Fruit fly (Drosophila melanogaster): ENCODE data around the gene CG4461.

CG4461 gene

dm6 chr3L:9375130-9375529, at the start of gene CG4461:
Gene CG4461 (plus strand): TSS chr3L:9375430.
- TF ChIP-seq CG13204 (GFP tag; optimal IDR thresholded peaks at IDR 0.05) = no peak
- no peak for TF ChIP-seq Ets98B (GFP tag; IDR thresholded peaks at IDR 0.05)
- TF ChIP-seq D1 (tag; optimal IDR thresholded peaks at IDR 0.05) = no peak
- TF ChIP-seq CG12605 (GFP tag; IDR thresholded peaks at IDR 0.05) = no peak
- TF ChIP-seq CG17806 (tag; optimal IDR thresholded peaks at IDR 0.05) = no peak
- no peak for TF ChIP-seq CG8301 (tag; optimal IDR thresholded peaks at IDR 0.05)
- TF ChIP-seq CG14655 (GFP tag; optimal IDR thresholded peaks at IDR 0.05) = no peak
- TF ChIP-seq CG4496 (GFP tag; IDR thresholded peaks at IDR 0.05) = no peak
- no peak for TF ChIP-seq Snoo (tag; optimal IDR thresholded peaks at IDR 0.05)
- TF ChIP-seq EcR (GFP tag; optimal IDR thresholded peaks at IDR 0.05) = no peak
- TF ChIP-seq CG10348 (GFP tag; IDR thresholded peaks at IDR 0.05) = no peak
- no peak for TF ChIP-seq CG8159 (tag; optimal IDR thresholded peaks at IDR 0.05)
- TF ChIP-seq CG34367 (tag; optimal IDR thresholded peaks at IDR 0.05) = no peak
- no peak for TF ChIP-seq fd96Ca (GFP tag; IDR thresholded peaks at IDR 0.05)
- TF ChIP-seq CG9948 (tag; optimal IDR thresholded peaks at IDR 0.05) = no peak
- TF ChIP-seq Pif1B (GFP tag; optimal IDR thresholded peaks at IDR 0.05) = no peak
- TF ChIP-seq rn (GFP tag; IDR thresholded peaks at IDR 0.05) = no peak
- no peak for TF ChIP-seq Pif1A (GFP tag; optimal IDR thresholded peaks at IDR 0.05)
- no peak for TF ChIP-seq CG32121 (GFP tag; IDR thresholded peaks at IDR 0.05)
- no peak for TF ChIP-seq gl (tag; optimal IDR thresholded peaks at IDR 0.05)

- TF ChIP-seq CG4496 (GFP tag; IDR thresholded peaks at IDR 0.05) (peak; percentile 57), Ets98B (GFP tag; IDR thresholded peaks at IDR 0.05) (no peak), CG8159 (tag; optimal IDR thresholded peaks at IDR 0.05) (no peak)
Observed at dm6 chr3L:9333745-9334382, 41.4 kb upstream of the CG4461 start, which contains the start of gene PGRP-LA. Gene PGRP-LA (plus strand): TSS chr3L:9334332.

dm6 chr3L:9335711-9336110, 39.5 kb upstream of the CG4461 start:
- TF ChIP-seq CG9948 (tag; optimal IDR thresholded peaks at IDR 0.05) (no peak), CG14655 (GFP tag; optimal IDR thresholded peaks at IDR 0.05) (peak; percentile 1), CG32121 (GFP tag; IDR thresholded peaks at IDR 0.05) (peak; percentile 23; the same call in 1 of the 2 replicates), rn (GFP tag; IDR thresholded peaks at IDR 0.05) (no peak), CG13204 (GFP tag; optimal IDR thresholded peaks at IDR 0.05) (peak; percentile 43), CG8159 (tag; optimal IDR thresholded peaks at IDR 0.05) (peak; percentile 24), gl (tag; optimal IDR thresholded peaks at IDR 0.05) (peak; percentile 10), Pif1A (GFP tag; optimal IDR thresholded peaks at IDR 0.05) (no peak), fd96Ca (GFP tag; IDR thresholded peaks at IDR 0.05) (0 out of 3 replicates have a peak, but pooled peaks have one; percentile 14), D1 (tag; optimal IDR thresholded peaks at IDR 0.05) (no peak), EcR (GFP tag; optimal IDR thresholded peaks at IDR 0.05) (peak; percentile 77), CG12605 (GFP tag; IDR thresholded peaks at IDR 0.05) (peak; percentile 59)

dm6 chr3L:9337942-9338468, 37.2 kb upstream of the CG4461 start:
- TF ChIP-seq CG34367 (tag; optimal IDR thresholded peaks at IDR 0.05) (no peak), CG12605 (GFP tag; IDR thresholded peaks at IDR 0.05) (no peak), EcR (GFP tag; optimal IDR thresholded peaks at IDR 0.05) (peak; percentile 79), CG8301 (tag; optimal IDR thresholded peaks at IDR 0.05) (no peak), fd96Ca (GFP tag; IDR thresholded peaks at IDR 0.05) (no peak), CG4496 (GFP tag; IDR thresholded peaks at IDR 0.05) (peak; percentile 38; the same call in 1 of the 3 replicates), rn (GFP tag; IDR thresholded peaks at IDR 0.05) (no peak), CG14655 (GFP tag; optimal IDR thresholded peaks at IDR 0.05) (no peak), Pif1A (GFP tag; optimal IDR thresholded peaks at IDR 0.05) (no peak), CG17806 (tag; optimal IDR thresholded peaks at IDR 0.05) (no peak), CG15710 (tag; optimal IDR thresholded peaks at IDR 0.05) (no peak), D1 (tag; optimal IDR thresholded peaks at IDR 0.05) (no peak), CG32121 (GFP tag; IDR thresholded peaks at IDR 0.05) (no peak), CG13204 (GFP tag; optimal IDR thresholded peaks at IDR 0.05) (no peak), gl (tag; optimal IDR thresholded peaks at IDR 0.05) (no peak), Ets98B (GFP tag; IDR thresholded peaks at IDR 0.05) (no peak; the same call in 1 of the 2 replicates)

dm6 chr3L:9338510-9338909, 36.7 kb upstream of the CG4461 start, which contains the start of gene PGRP-LC:
Gene PGRP-LC (plus strand): TSS chr3L:9338810.
- TF ChIP-seq CG13204 (GFP tag; optimal IDR thresholded peaks at IDR 0.05) (no peak), gl (tag; optimal IDR thresholded peaks at IDR 0.05) (no peak), Snoo (tag; optimal IDR thresholded peaks at IDR 0.05) (no peak), fd96Ca (GFP tag; IDR thresholded peaks at IDR 0.05) (no peak), CG34367 (tag; optimal IDR thresholded peaks at IDR 0.05) (no peak), EcR (GFP tag; optimal IDR thresholded peaks at IDR 0.05) (no peak), Ets98B (GFP tag; IDR thresholded peaks at IDR 0.05) (no peak), CG14655 (GFP tag; optimal IDR thresholded peaks at IDR 0.05) (no peak), D1 (tag; optimal IDR thresholded peaks at IDR 0.05) (no peak), CG9948 (tag; optimal IDR thresholded peaks at IDR 0.05) (no peak)

- TF ChIP-seq rn (GFP tag; IDR thresholded peaks at IDR 0.05) = no peak
- TF ChIP-seq CG32121 (GFP tag; IDR thresholded peaks at IDR 0.05) = no peak
- no peak for TF ChIP-seq Pif1A (GFP tag; optimal IDR thresholded peaks at IDR 0.05)
- TF ChIP-seq CG15710 (tag; optimal IDR thresholded peaks at IDR 0.05) = no peak
- TF ChIP-seq CG14655 (GFP tag; optimal IDR thresholded peaks at IDR 0.05) = no peak
- no peak for TF ChIP-seq Ets98B (GFP tag; IDR thresholded peaks at IDR 0.05)
- TF ChIP-seq EcR (GFP tag; optimal IDR thresholded peaks at IDR 0.05) = no peak
- TF ChIP-seq CG9948 (tag; optimal IDR thresholded peaks at IDR 0.05) = no peak
- no peak for TF ChIP-seq CG10348 (GFP tag; IDR thresholded peaks at IDR 0.05)
- TF ChIP-seq gl (tag; optimal IDR thresholded peaks at IDR 0.05) = no peak
- TF ChIP-seq Pif1B (GFP tag; optimal IDR thresholded peaks at IDR 0.05) = no peak
- no peak for TF ChIP-seq CG8159 (tag; optimal IDR thresholded peaks at IDR 0.05)
- no peak for TF ChIP-seq CG12605 (GFP tag; IDR thresholded peaks at IDR 0.05)
- no peak for TF ChIP-seq CG8301 (tag; optimal IDR thresholded peaks at IDR 0.05)
- TF ChIP-seq CG34367 (tag; optimal IDR thresholded peaks at IDR 0.05) = no peak
- no peak for TF ChIP-seq CG13204 (GFP tag; optimal IDR thresholded peaks at IDR 0.05)
- TF ChIP-seq CG4496 (GFP tag; IDR thresholded peaks at IDR 0.05) = no peak
- TF ChIP-seq D1 (tag; optimal IDR thresholded peaks at IDR 0.05) = no peak
- TF ChIP-seq fd96Ca (GFP tag; IDR thresholded peaks at IDR 0.05) = no peak
- TF ChIP-seq Snoo (tag; optimal IDR thresholded peaks at IDR 0.05) = no peak
Observed at dm6 chr3L:9339021-9339420, 36.2 kb upstream of the CG4461 start.
